Worm (Caenorhabditis elegans): Measurements from ENCODE around the gene clec-38.

DNA sequence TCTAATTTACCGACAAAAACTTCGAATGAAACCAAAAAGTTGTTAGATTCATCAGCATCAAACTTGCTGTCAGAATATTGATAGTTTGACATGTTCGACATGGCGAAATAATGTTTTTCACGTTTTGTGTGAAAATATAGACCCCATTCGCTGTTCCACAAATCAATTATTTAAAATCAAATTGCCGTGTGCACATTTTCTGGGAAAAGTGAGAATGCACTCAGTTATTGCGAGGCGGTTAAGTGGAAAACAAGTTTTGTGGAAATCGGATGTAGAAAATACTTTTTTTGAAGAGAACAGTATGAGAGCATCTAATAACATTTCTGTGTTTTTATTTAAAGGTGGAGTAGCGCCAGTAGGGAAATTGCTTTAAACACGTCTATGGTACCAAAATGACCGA lies 41.7 kb downstream of the clec-38 start, which contains the start of gene srw-42:
- TF ChIP-seq W03F9.2 (tag; optimal IDR thresholded peaks at IDR 0.05), result no peak
- no peak for TF ChIP-seq dao-5 (tag; optimal IDR thresholded peaks at IDR 0.05)
- TF ChIP-seq him-1 (tag; optimal IDR thresholded peaks at IDR 0.05), result no peak

Data from whole organism, L4/young adult.